Worm (Caenorhabditis elegans) whole organism, L3 larva: ENCODE results near the gene Y69H2.3.

Source experiments
- R02D3.7 ChIP-seq: fragments of 150-350 bp; optimal IDR thresholded peaks from 2 replicates; lab custom pipeline; 2014; ENCODE audit warnings: missing biosample characterization, missing genetic modification characterization
- ZK546.5 ChIP-seq: sonication (generic microtip); optimal IDR thresholded peaks from 2 replicates; lab custom pipeline; 2017; ENCODE audit warnings: missing biosample characterization, missing genetic modification characterization
- aly-2 ChIP-seq: fragments of 150-350 bp; optimal IDR thresholded peaks from 2 replicates; lab custom pipeline; 2014; ENCODE audit warnings: missing biosample characterization, missing genetic modification characterization
- ama-1 ChIP-seq: fragments of 150-350 bp; optimal IDR thresholded peaks from 2 replicates; lab custom pipeline; 2018
- ceh-16 ChIP-seq: sonication (generic microtip); optimal IDR thresholded peaks from 2 replicates; lab custom pipeline; 2017; ENCODE audit warnings: missing biosample characterization, missing genetic modification characterization
- ceh-28 ChIP-seq: fragments of 150-350 bp; optimal IDR thresholded peaks from 2 replicates; lab custom pipeline; 2014; ENCODE audit warnings: missing biosample characterization, missing genetic modification reagents, missing genetic modification characterization
- ceh-9 ChIP-seq: sonication (generic microtip); optimal IDR thresholded peaks from 2 replicates; lab custom pipeline; 2018; ENCODE audit warnings: missing biosample characterization, missing genetic modification characterization
- egl-27 ChIP-seq: sonication (generic microtip); optimal IDR thresholded peaks from 4 replicates; lab custom pipeline; 2017; ENCODE audit warnings: missing biosample characterization, missing genetic modification reagents, missing genetic modification characterization
- egl-5 ChIP-seq: fragments of 150-350 bp; optimal IDR thresholded peaks from 2 replicates; lab custom pipeline; 2017; ENCODE audit warnings: missing biosample characterization, missing genetic modification reagents, missing genetic modification characterization, inconsistent platforms
- elt-1 ChIP-seq: fragments of 150-350 bp; optimal IDR thresholded peaks from 2 replicates; lab custom pipeline; 2014; ENCODE audit warnings: missing biosample characterization, missing genetic modification characterization
- elt-2 ChIP-seq: sonication (generic microtip); optimal IDR thresholded peaks from 2 replicates; lab custom pipeline; 2016; ENCODE audit warnings: missing genetic modification reagents, mild to moderate bottlenecking, missing genetic modification characterization, missing compliant biosample characterization
- elt-3 ChIP-seq, 3 experiments: fragments of 150-350 bp in 1 of 3; sonication (generic microtip) in 2 of 3; optimal IDR thresholded peaks; 2 replicates in 2 of 3; 4 replicates in 1 of 3; lab custom pipeline; 2014 to 2017; ENCODE audit warnings: missing biosample characterization in 3 of 3, missing genetic modification characterization in 3 of 3
- eor-1 ChIP-seq, 2 experiments: fragments of 150-350 bp; optimal IDR thresholded peaks; 2 replicates each; lab custom pipeline; 2014 to 2018; ENCODE audit warnings: missing biosample characterization in 2 of 2, missing genetic modification characterization in 2 of 2
- fkh-10 ChIP-seq: sonication (generic microtip); optimal IDR thresholded peaks from 2 replicates; lab custom pipeline; 2017; ENCODE audit warnings: missing biosample characterization, missing genetic modification reagents, missing genetic modification characterization
- fkh-2 ChIP-seq: fragments of 150-350 bp; optimal IDR thresholded peaks from 2 replicates; lab custom pipeline; 2014; ENCODE audit warnings: missing biosample characterization, missing genetic modification reagents, missing genetic modification characterization
- fos-1 ChIP-seq: fragments of 150-350 bp; optimal IDR thresholded peaks from 2 replicates; lab custom pipeline; 2014; ENCODE audit warnings: missing biosample characterization, missing genetic modification characterization
- hmg-11 ChIP-seq: sonication (generic microtip); optimal IDR thresholded peaks from 2 replicates; lab custom pipeline; 2016; ENCODE audit warnings: missing genetic modification characterization, missing compliant biosample characterization
- jun-1 ChIP-seq: fragments of 150-350 bp; optimal IDR thresholded peaks from 2 replicates; lab custom pipeline; 2014; ENCODE audit warnings: missing biosample characterization, missing genetic modification reagents, missing genetic modification characterization
- lin-39 ChIP-seq: fragments of 150-350 bp; optimal IDR thresholded peaks from 2 replicates; lab custom pipeline; 2018; ENCODE audit warnings: missing biosample characterization, missing genetic modification reagents, missing genetic modification characterization
- lsy-12 ChIP-seq: sonication (generic microtip); optimal IDR thresholded peaks from 2 replicates; lab custom pipeline; 2016; ENCODE audit warnings: mild to moderate bottlenecking, missing genetic modification characterization, missing compliant biosample characterization
- nfya-1 ChIP-seq: sonication (generic microtip); optimal IDR thresholded peaks from 2 replicates; lab custom pipeline; 2017; ENCODE audit warnings: missing genetic modification characterization, mild to moderate bottlenecking, missing compliant biosample characterization, antibody characterized with exemption, moderate library complexity; ENCODE audit not compliant: insufficient read depth
- nhr-11 ChIP-seq: fragments of 150-350 bp; optimal IDR thresholded peaks from 2 replicates; lab custom pipeline; 2014; ENCODE audit warnings: missing biosample characterization, missing genetic modification characterization
- nhr-12 ChIP-seq: fragments of 150-350 bp; optimal IDR thresholded peaks from 2 replicates; lab custom pipeline; 2014; ENCODE audit warnings: missing biosample characterization, missing genetic modification characterization
- nhr-23 ChIP-seq: fragments of 150-350 bp; optimal IDR thresholded peaks from 2 replicates; lab custom pipeline; 2014; ENCODE audit warnings: missing biosample characterization, missing genetic modification reagents, missing genetic modification characterization
- nhr-237 ChIP-seq: fragments of 150-350 bp; optimal IDR thresholded peaks from 2 replicates; lab custom pipeline; 2014; ENCODE audit warnings: missing biosample characterization, missing genetic modification characterization
- nhr-25 ChIP-seq: sonication (generic microtip); optimal IDR thresholded peaks from 2 replicates; lab custom pipeline; 2017; ENCODE audit warnings: missing biosample characterization, missing genetic modification characterization
- nhr-43 ChIP-seq: sonication (generic microtip); optimal IDR thresholded peaks from 2 replicates; lab custom pipeline; 2016; ENCODE audit warnings: mild to moderate bottlenecking, missing genetic modification characterization, missing compliant biosample characterization; ENCODE audit not compliant: poor library complexity, severe bottlenecking
- nhr-67 ChIP-seq: fragments of 150-350 bp; optimal IDR thresholded peaks from 2 replicates; lab custom pipeline; 2014; ENCODE audit warnings: missing biosample characterization, missing genetic modification characterization
- nhr-77 ChIP-seq: fragments of 150-350 bp; optimal IDR thresholded peaks from 2 replicates; lab custom pipeline; 2014; ENCODE audit warnings: missing biosample characterization, missing genetic modification characterization
- pha-4 ChIP-seq: fragments of 150-350 bp; optimal IDR thresholded peaks from 2 replicates; lab custom pipeline; 2014; ENCODE audit warnings: missing biosample characterization, missing genetic modification reagents, missing genetic modification characterization
- pqm-1 ChIP-seq: fragments of 150-350 bp; optimal IDR thresholded peaks from 2 replicates; lab custom pipeline; 2017; ENCODE audit warnings: missing biosample characterization, missing genetic modification characterization, inconsistent platforms
- sea-2 ChIP-seq: fragments of 150-350 bp; sonication (generic microtip); optimal IDR thresholded peaks from 4 replicates; lab custom pipeline; 2014; ENCODE audit warnings: missing biosample characterization, missing genetic modification reagents, missing genetic modification characterization
- skn-1 ChIP-seq: fragments of 150-350 bp; optimal IDR thresholded peaks from 2 replicates; lab custom pipeline; 2014; ENCODE audit warnings: missing biosample characterization, missing genetic modification characterization
- snpc-4 ChIP-seq: fragments of 150-350 bp; optimal IDR thresholded peaks from 2 replicates; lab custom pipeline; 2014; ENCODE audit warnings: missing biosample characterization, missing genetic modification characterization
- tbx-2 ChIP-seq: sonication (generic microtip); optimal IDR thresholded peaks from 2 replicates; lab custom pipeline; 2016; ENCODE audit warnings: mild to moderate bottlenecking, missing genetic modification characterization, missing compliant biosample characterization
- unc-62 ChIP-seq: fragments of 150-350 bp; sonication (generic microtip); optimal IDR thresholded peaks from 4 replicates; lab custom pipeline; 2014; ENCODE audit warnings: missing biosample characterization, missing genetic modification reagents, missing genetic modification characterization
- zag-1 ChIP-seq: fragments of 150-350 bp; optimal IDR thresholded peaks from 2 replicates; lab custom pipeline; 2014; ENCODE audit warnings: missing biosample characterization, missing genetic modification characterization
- ztf-4 ChIP-seq: fragments of 150-350 bp; optimal IDR thresholded peaks from 2 replicates; lab custom pipeline; 2014; ENCODE audit warnings: missing biosample characterization, missing genetic modification characterization

The Y69H2.3 gene

DNA sequence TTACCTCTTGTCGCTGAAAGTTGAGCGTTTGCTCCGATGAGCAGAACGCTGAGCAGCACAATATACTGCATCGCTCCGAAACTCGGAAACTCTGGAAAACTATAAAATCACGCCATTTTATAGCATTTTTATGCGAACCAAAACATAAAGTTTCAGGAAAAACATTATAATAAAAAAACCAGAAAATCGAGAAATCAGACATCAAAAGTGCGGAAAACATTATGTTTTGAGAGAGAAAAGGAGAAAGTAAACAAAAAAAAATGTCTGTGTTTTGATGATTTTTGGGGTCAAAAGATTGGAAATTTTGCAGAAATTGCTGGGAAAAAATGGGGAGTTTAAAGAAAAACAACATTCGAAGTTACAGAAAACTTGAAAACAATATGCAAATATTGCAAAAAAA is at the start of gene Y69H2.3:
Gene Y69H2.3, minus strand, starts transcription at position 101 of the 400 bp plus-strand sequence.
- TF ChIP-seq nhr-67 (no peak), egl-27 (tag; lab: Kevin White, UChicago) (no peak), elt-2 (no peak), ama-1 (lab: Kevin White, UChicago) (no peak), ceh-9 (tag; lab: Kevin White, UChicago) (no peak)

DNA sequence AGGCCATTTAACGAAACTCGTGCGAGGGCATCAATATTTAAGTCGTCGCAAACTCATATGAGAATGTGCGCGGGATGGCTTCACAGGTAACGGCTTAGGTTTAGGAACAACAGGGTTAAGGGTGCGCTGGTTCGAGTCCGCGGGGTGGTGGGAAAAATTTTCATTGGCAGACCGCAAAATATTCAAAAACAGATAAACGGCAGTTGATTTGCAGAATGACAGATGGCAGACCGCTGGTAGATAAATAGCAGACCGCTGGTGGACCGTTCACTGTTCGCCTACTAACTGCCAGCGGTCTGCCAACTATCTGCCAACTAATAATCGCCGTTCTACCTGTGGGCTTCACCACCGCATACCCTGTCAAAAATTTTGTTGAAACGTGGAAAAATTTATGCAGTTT is 48.2 kb upstream of the Y69H2.3 start:
- no peak for TF ChIP-seq zag-1 (tag; lab: Kevin White, UChicago)
- TF ChIP-seq eor-1 (tag; optimal IDR thresholded peaks at IDR 0.05; lab: Kevin White, UChicago): no peak
- TF ChIP-seq egl-27 (tag; lab: Kevin White, UChicago): no peak
- no peak for TF ChIP-seq nhr-25 (tag; lab: Kevin White, UChicago)
- no peak for TF ChIP-seq elt-3 (tag; optimal IDR thresholded peaks at IDR 0.05; lab: Kevin White, UChicago)
- TF ChIP-seq nhr-43: no peak
- peak; percentile 10 for TF ChIP-seq fkh-2 (tag; lab: Kevin White, UChicago)
- TF ChIP-seq ztf-4 (tag; lab: Kevin White, UChicago): no peak
- no peak for TF ChIP-seq tbx-2 (tag; lab: Kevin White, UChicago)
- TF ChIP-seq, all 47 proteins: peak for 1

DNA sequence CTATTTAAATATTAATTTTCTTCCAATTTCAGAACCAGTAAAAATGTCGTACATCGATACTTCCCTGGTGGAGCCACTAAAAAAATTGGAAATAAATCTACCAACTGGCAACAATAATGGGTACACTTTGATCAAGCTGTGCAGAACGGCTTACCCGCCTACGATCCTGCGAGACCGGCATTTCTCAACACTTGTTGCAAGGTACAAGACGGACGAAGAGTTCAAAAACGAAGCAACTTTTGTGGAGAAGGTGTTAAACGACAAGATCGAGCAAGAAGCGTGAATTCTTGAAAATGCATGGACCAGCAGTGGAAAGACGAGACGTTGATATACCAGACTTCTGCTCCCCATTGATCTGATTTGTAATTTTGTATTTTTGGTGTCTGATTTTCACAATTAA is 47.4 kb upstream of the Y69H2.3 start:
- no peak for TF ChIP-seq unc-62 (GFP tag; lab: Kevin White, UChicago)
- TF ChIP-seq nhr-25 (tag; lab: Kevin White, UChicago): no peak
- TF ChIP-seq zag-1 (tag; lab: Kevin White, UChicago): no peak
- TF ChIP-seq R02D3.7 (tag; lab: Kevin White, UChicago): no peak
- no peak for TF ChIP-seq skn-1 (tag; lab: Kevin White, UChicago)
- TF ChIP-seq fkh-10: no peak
- TF ChIP-seq nhr-12 (tag; lab: Kevin White, UChicago): no peak
- TF ChIP-seq nhr-77 (tag; lab: Kevin White, UChicago): no peak
- no peak for TF ChIP-seq ceh-16 (tag; lab: Kevin White, UChicago)
- no peak for TF ChIP-seq elt-3 (tag; optimal IDR thresholded peaks at IDR 0.05; lab: Kevin White, UChicago)
- no peak for TF ChIP-seq egl-5 (tag; lab: Kevin White, UChicago)
- no peak for TF ChIP-seq pqm-1 (tag; lab: Kevin White, UChicago)
- no peak for TF ChIP-seq elt-1
- TF ChIP-seq pha-4 (tag; lab: Kevin White, UChicago): no peak
- no peak for TF ChIP-seq jun-1 (tag; lab: Kevin White, UChicago)
- no peak for TF ChIP-seq ceh-28 (tag; lab: Kevin White, UChicago)
- TF ChIP-seq elt-2: no peak
- no peak for TF ChIP-seq lsy-12 (tag; lab: Kevin White, UChicago)
- no peak for TF ChIP-seq nhr-23 (tag; lab: Kevin White, UChicago)
- TF ChIP-seq, all 47 proteins: peak for 0

DNA sequence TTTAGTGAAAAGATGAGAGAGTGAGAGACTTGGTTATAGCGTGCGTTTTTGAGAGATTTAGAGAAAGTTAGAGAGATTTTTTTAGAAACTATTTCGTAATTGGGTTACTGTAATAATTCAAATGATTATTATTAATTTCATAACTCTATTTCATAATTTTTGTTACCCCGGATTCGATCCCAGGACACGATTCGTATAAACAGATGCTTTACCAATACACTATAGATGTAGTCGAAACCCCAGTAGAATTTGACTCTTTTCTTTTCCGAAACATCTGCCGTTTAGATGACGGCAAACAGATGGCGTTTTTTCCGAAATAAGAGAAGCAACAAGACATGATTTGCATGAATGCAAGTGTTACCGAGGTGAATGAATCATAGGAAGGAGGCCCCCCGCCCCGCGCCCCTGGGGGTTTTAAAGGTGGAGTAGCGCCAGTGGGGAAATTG is 46.1 kb upstream of the Y69H2.3 start:
- TF ChIP-seq fkh-10 (no peak), fos-1 (tag; lab: Kevin White, UChicago) (no peak), egl-27 (tag; lab: Kevin White, UChicago) (no peak), hmg-11 (tag; lab: Kevin White, UChicago) (peak; percentile 19), snpc-4 (tag; lab: Kevin White, UChicago) (peak; percentile 27), nhr-237 (tag; lab: Kevin White, UChicago) (no peak)

DNA sequence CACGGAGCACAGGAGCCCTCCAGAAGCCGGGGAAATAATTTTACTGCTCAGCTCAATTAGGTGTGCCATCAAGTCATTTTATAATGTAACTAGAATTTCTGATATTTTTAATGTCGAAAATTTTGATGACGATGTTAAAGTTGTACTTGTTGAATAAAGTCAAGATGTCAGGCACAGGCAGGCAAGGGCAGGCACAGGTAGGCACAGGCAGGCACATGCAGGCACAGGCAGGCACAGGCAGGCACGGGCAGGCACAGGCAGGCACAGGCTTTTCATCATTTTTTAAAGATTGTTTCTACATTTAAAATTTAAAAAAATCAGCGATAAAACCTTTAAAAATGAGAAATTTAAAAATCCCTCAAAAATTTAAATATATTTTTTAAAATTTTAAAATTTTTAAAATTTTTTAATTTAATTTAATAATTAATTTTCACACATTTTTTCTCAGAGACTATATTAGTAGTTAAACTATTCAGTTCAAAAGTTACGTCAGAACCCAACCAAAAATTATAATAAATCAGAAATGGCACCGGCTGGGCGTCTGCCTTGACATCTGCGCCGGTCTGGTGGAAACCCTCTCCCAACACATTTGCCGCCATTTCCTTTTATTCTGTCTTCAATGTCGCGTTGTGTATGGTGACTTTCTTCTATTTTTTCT is 45.4 kb upstream of the Y69H2.3 start, which contains the start of gene Y17D7C.6:
Gene Y17D7C.6, plus strand, starts transcription at position 608 of the 658 bp plus-strand sequence.
- TF ChIP-seq zag-1 (tag; lab: Kevin White, UChicago): no peak
- no peak for TF ChIP-seq nhr-43
- TF ChIP-seq nhr-25 (tag; lab: Kevin White, UChicago): no peak
- TF ChIP-seq R02D3.7 (tag; lab: Kevin White, UChicago): no peak
- no peak for TF ChIP-seq nfya-1 (tag; lab: Kevin White, UChicago)
- no peak for TF ChIP-seq nhr-12 (tag; lab: Kevin White, UChicago)
- no peak for TF ChIP-seq jun-1 (tag; lab: Kevin White, UChicago)
- TF ChIP-seq aly-2: no peak
- TF ChIP-seq fkh-2 (tag; lab: Kevin White, UChicago): no peak
- no peak for TF ChIP-seq elt-3 (tag; optimal IDR thresholded peaks at IDR 0.05; lab: Kevin White, UChicago)
- TF ChIP-seq lin-39: no peak
- no peak for TF ChIP-seq lsy-12 (tag; lab: Kevin White, UChicago)
- no peak for TF ChIP-seq ZK546.5
- no peak for TF ChIP-seq nhr-67
- no peak for TF ChIP-seq sea-2 (GFP tag; lab: Kevin White, UChicago)
- TF ChIP-seq snpc-4 (tag; lab: Kevin White, UChicago): no peak
- TF ChIP-seq ztf-4 (tag; lab: Kevin White, UChicago): no peak
- no peak for TF ChIP-seq pha-4 (tag; lab: Kevin White, UChicago)
- TF ChIP-seq nhr-11: no peak
